Worm (Caenorhabditis elegans): ENCODE data around the gene sra-33.

- TF ChIP-seq ama-1 (optimal IDR thresholded peaks at IDR 0.05), result no peak
- TF ChIP-seq lin-39 (tag; optimal IDR thresholded peaks at IDR 0.05), result no peak
- no peak for TF ChIP-seq nhr-11 (tag; optimal IDR thresholded peaks at IDR 0.05)
- TF ChIP-seq lin-11 (tag; optimal IDR thresholded peaks at IDR 0.05), result no peak
Measured at ce11 chrII:4507669-4508068, 29.4 kb downstream of the sra-33 start.

Data from whole organism, L2 larva.